Fruit fly (Drosophila melanogaster) whole organism, embryonic: ENCODE measurements around the gene mahe.
A peak's percentile ranks its signal among the peaks of the same experiment; 100 is the strongest.

Experiments used
- B-H1 ChIP-seq: fragments of 200-800 bp; sonication (Bioruptor generic); IDR thresholded peaks from 3 replicates; pipeline ENCODE4 v1.3.6; 2022; ENCODE audit warnings: missing biosample characterization, missing genetic modification characterization
- CG10366 ChIP-seq: fragments of 200-800 bp; sonication (Bioruptor generic); IDR thresholded peaks from 2 replicates; pipeline ENCODE4 v1.3.6; 2022; ENCODE audit warnings: missing biosample characterization, missing genetic modification characterization
- CG11093 ChIP-seq: fragments of 200-800 bp; sonication (Bioruptor generic); IDR thresholded peaks from 3 replicates; pipeline ENCODE4 v1.3.6; 2022; ENCODE audit warnings: missing biosample characterization, missing genetic modification characterization
- CG12299 ChIP-seq: fragments of 200-800 bp; sonication (Bioruptor generic); optimal IDR thresholded peaks from 2 replicates; lab custom pipeline; 2018; ENCODE audit warnings: missing biosample characterization, mild to moderate bottlenecking, missing genetic modification characterization
- CG12391 ChIP-seq: fragments of 200-800 bp; sonication (Bioruptor generic); optimal IDR thresholded peaks from 3 replicates; lab custom pipeline; 2018; ENCODE audit warnings: missing biosample characterization, mild to moderate bottlenecking, missing genetic modification characterization, moderate library complexity
- CG12744 ChIP-seq: fragments of 200-800 bp; sonication (Bioruptor generic); optimal IDR thresholded peaks from 2 replicates; lab custom pipeline; 2016; ENCODE audit warnings: missing biosample characterization, missing genetic modification characterization
- CG15479 ChIP-seq: fragments of 200-800 bp; sonication (Bioruptor generic); optimal IDR thresholded peaks from 3 replicates; lab custom pipeline; 2019; ENCODE audit warnings: missing biosample characterization, mild to moderate bottlenecking, missing genetic modification characterization, moderate library complexity
- CG16815 ChIP-seq: fragments of 200-800 bp; sonication (Bioruptor generic); optimal IDR thresholded peaks from 3 replicates; lab custom pipeline; 2017; ENCODE audit warnings: missing biosample characterization, mild to moderate bottlenecking, missing genetic modification characterization
- CG17802 ChIP-seq: fragments of 200-800 bp; sonication (Bioruptor generic); optimal IDR thresholded peaks from 2 replicates; lab custom pipeline; 2018; ENCODE audit warnings: missing biosample characterization, mild to moderate bottlenecking, missing genetic modification characterization, moderate library complexity
- CG18599 ChIP-seq: fragments of 200-800 bp; sonication (Bioruptor generic); optimal IDR thresholded peaks from 3 replicates; lab custom pipeline; 2017; ENCODE audit warnings: missing biosample characterization, missing genetic modification characterization, mild to moderate bottlenecking, moderate library complexity, missing genetic modification reagents
- CG18619 ChIP-seq: fragments of 200-800 bp; sonication (Bioruptor generic); optimal IDR thresholded peaks from 3 replicates; lab custom pipeline; 2017; ENCODE audit warnings: missing biosample characterization, mild to moderate bottlenecking, missing genetic modification characterization
- CG2202 ChIP-seq: fragments of 200-800 bp; sonication (Bioruptor generic); optimal IDR thresholded peaks from 2 replicates; lab custom pipeline; 2018; ENCODE audit warnings: missing biosample characterization, mild to moderate bottlenecking, missing genetic modification characterization
- CG2678 ChIP-seq: fragments of 200-800 bp; sonication (Bioruptor generic); optimal IDR thresholded peaks from 3 replicates; lab custom pipeline; 2019; ENCODE audit warnings: missing biosample characterization, mild to moderate bottlenecking, missing genetic modification characterization, moderate library complexity
- CG4820 ChIP-seq: fragments of 200-800 bp; sonication (Bioruptor generic); optimal IDR thresholded peaks from 3 replicates; lab custom pipeline; 2016; ENCODE audit warnings: missing biosample characterization, missing genetic modification characterization
- CG7372 ChIP-seq: fragments of 200-800 bp; sonication (Bioruptor generic); IDR thresholded peaks from 2 replicates; pipeline ENCODE4 v1.3.6; 2022; ENCODE audit warnings: missing biosample characterization, missing genetic modification characterization
- CG7556 ChIP-seq: fragments of 200-800 bp; sonication (Bioruptor generic); optimal IDR thresholded peaks from 2 replicates; lab custom pipeline; 2017; ENCODE audit warnings: missing biosample characterization, mild to moderate bottlenecking, missing genetic modification characterization
- CG7963 ChIP-seq: fragments of 200-800 bp; sonication (Bioruptor generic); IDR thresholded peaks from 3 replicates; pipeline ENCODE4 v1.3.6; 2022; ENCODE audit warnings: missing biosample characterization, missing genetic modification characterization; ENCODE audit not compliant: partially characterized antibody
- CG8924 ChIP-seq: fragments of 200-800 bp; optimal IDR thresholded peaks from 3 replicates; lab custom pipeline; 2019; ENCODE audit warnings: missing biosample characterization, mild to moderate bottlenecking, missing genetic modification characterization, moderate library complexity
- Camta ChIP-seq: fragments of 200-800 bp; sonication (Bioruptor generic); optimal IDR thresholded peaks from 2 replicates; lab custom pipeline; 2016; ENCODE audit warnings: missing biosample characterization, missing genetic modification characterization
- CkIIα-i1 ChIP-seq: fragments of 200-800 bp; sonication (Bioruptor generic); IDR thresholded peaks from 2 replicates; pipeline ENCODE4 v1.3.6; 2022; ENCODE audit warnings: missing biosample characterization, missing genetic modification characterization
- E2f1 ChIP-seq: fragments of 200-800 bp; sonication (Bioruptor generic); IDR thresholded peaks from 2 replicates; pipeline ENCODE4 v1.3.6; 2022; ENCODE audit warnings: missing biosample characterization, missing genetic modification characterization
- E2f2 ChIP-seq: fragments of 200-800 bp; sonication (Bioruptor generic); IDR thresholded peaks from 2 replicates; pipeline ENCODE4 v1.3.6; 2022; ENCODE audit warnings: missing biosample characterization, missing genetic modification characterization
- H15 ChIP-seq: fragments of 200-800 bp; sonication (Bioruptor generic); IDR thresholded peaks from 3 replicates; pipeline ENCODE4 v1.3.6; 2022; ENCODE audit warnings: missing biosample characterization, missing genetic modification characterization
- H2.0 ChIP-seq: fragments of 200-800 bp; sonication (Bioruptor generic); IDR thresholded peaks from 2 replicates; pipeline ENCODE4 v1.3.6; 2022; ENCODE audit warnings: missing biosample characterization, missing genetic modification characterization
- HmgD ChIP-seq: fragments of 200-800 bp; sonication (Bioruptor generic); optimal IDR thresholded peaks from 3 replicates; lab custom pipeline; 2016; ENCODE audit warnings: missing biosample characterization, missing genetic modification characterization
- Hmx ChIP-seq: fragments of 200-800 bp; sonication (Bioruptor generic); optimal IDR thresholded peaks from 2 replicates; lab custom pipeline; 2016; ENCODE audit warnings: missing biosample characterization, missing genetic modification characterization
- Jarid2 ChIP-seq: fragments of 200-800 bp; sonication (Bioruptor generic); optimal IDR thresholded peaks from 3 replicates; lab custom pipeline; 2017; ENCODE audit warnings: mild to moderate bottlenecking, missing biosample characterization, missing genetic modification reagents, missing genetic modification characterization
- MBD-R2 ChIP-seq: fragments of 200-800 bp; sonication (Bioruptor generic); IDR thresholded peaks from 2 replicates; pipeline ENCODE4 v1.3.6; 2022; ENCODE audit warnings: missing biosample characterization, missing genetic modification characterization
- Max ChIP-seq: fragments of 200-800 bp; sonication (Bioruptor generic); optimal IDR thresholded peaks from 2 replicates; lab custom pipeline; 2016; ENCODE audit warnings: missing biosample characterization, mild to moderate bottlenecking, missing genetic modification characterization
- Sin3A ChIP-seq: fragments of >200 bp; optimal IDR thresholded peaks from 2 replicates; lab custom pipeline; 2018
- Sry-δ ChIP-seq: fragments of 200-800 bp; sonication (Bioruptor generic); optimal IDR thresholded peaks from 2 replicates; lab custom pipeline; 2016; ENCODE audit warnings: missing biosample characterization, missing genetic modification characterization
- dpn ChIP-seq, 2 experiments: fragments of 200-800 bp; sonication (Bioruptor generic); optimal IDR thresholded peaks; 3 replicates each; lab custom pipeline; 2016; ENCODE audit warnings: missing biosample characterization in 2 of 2, missing genetic modification characterization in 2 of 2
- dysf ChIP-seq: fragments of 200-800 bp; sonication (Bioruptor generic); IDR thresholded peaks from 3 replicates; pipeline ENCODE4 v1.3.6; 2022; ENCODE audit warnings: missing biosample characterization, missing genetic modification characterization
- hth ChIP-seq: fragments of >200 bp; optimal IDR thresholded peaks from 2 replicates; lab custom pipeline; 2017; ENCODE audit warnings: inconsistent platforms
- klu ChIP-seq: fragments of 200-800 bp; sonication (Bioruptor generic); IDR thresholded peaks from 2 replicates; pipeline ENCODE4 v1.3.6; 2022; ENCODE audit warnings: missing biosample characterization, missing genetic modification characterization
- luna ChIP-seq: fragments of 200-800 bp; sonication (Bioruptor generic); optimal IDR thresholded peaks from 2 replicates; lab custom pipeline; 2016; ENCODE audit warnings: missing biosample characterization, missing genetic modification characterization
- maf-S ChIP-seq: fragments of 200-800 bp; sonication (Bioruptor generic); optimal IDR thresholded peaks from 2 replicates; lab custom pipeline; 2016; ENCODE audit warnings: missing biosample characterization, missing genetic modification characterization
- nerfin-1 ChIP-seq: fragments of 200-800 bp; sonication (Bioruptor generic); optimal IDR thresholded peaks from 3 replicates; lab custom pipeline; 2019; ENCODE audit warnings: missing biosample characterization, mild to moderate bottlenecking, missing genetic modification characterization, moderate library complexity
- nom ChIP-seq: fragments of 200-800 bp; sonication (Bioruptor generic); optimal IDR thresholded peaks from 2 replicates; lab custom pipeline; 2017; ENCODE audit warnings: missing biosample characterization, missing genetic modification characterization, mild to moderate bottlenecking, moderate library complexity, missing genetic modification reagents
- odd ChIP-seq: fragments of 200-800 bp; sonication (Bioruptor generic); optimal IDR thresholded peaks from 2 replicates; lab custom pipeline; 2017; ENCODE audit warnings: missing biosample characterization, mild to moderate bottlenecking, missing genetic modification characterization
- org-1 ChIP-seq: fragments of 200-800 bp; sonication (Bioruptor generic); optimal IDR thresholded peaks from 2 replicates; lab custom pipeline; 2017; ENCODE audit warnings: missing biosample characterization, missing genetic modification characterization
- pb ChIP-seq: fragments of 200-800 bp; sonication (Bioruptor generic); optimal IDR thresholded peaks from 3 replicates; lab custom pipeline; 2016; ENCODE audit warnings: missing biosample characterization, missing genetic modification characterization
- pzg ChIP-seq: fragments of 200-800 bp; sonication (Bioruptor generic); optimal IDR thresholded peaks from 3 replicates; lab custom pipeline; 2018; ENCODE audit warnings: missing biosample characterization, mild to moderate bottlenecking, missing genetic modification characterization, moderate library complexity
- rib ChIP-seq: fragments of 200-800 bp; sonication (Bioruptor generic); IDR thresholded peaks from 2 replicates; pipeline ENCODE4 v1.3.6; 2022; ENCODE audit warnings: missing biosample characterization, missing genetic modification characterization
- run ChIP-seq: fragments of 200-800 bp; sonication (Bioruptor generic); optimal IDR thresholded peaks from 3 replicates; lab custom pipeline; 2018; ENCODE audit warnings: missing biosample characterization, mild to moderate bottlenecking, missing genetic modification characterization
- so ChIP-seq: fragments of 200-800 bp; sonication (Bioruptor generic); IDR thresholded peaks from 3 replicates; pipeline ENCODE4 v1.3.6; 2022; ENCODE audit warnings: missing biosample characterization, missing genetic modification characterization
- tll ChIP-seq, 2 experiments: fragments of 200-800 bp in 1 of 2; fragments of >200 bp in 1 of 2; sonication (Bioruptor generic) in 1 of 2; optimal IDR thresholded peaks; 2 replicates each; lab custom pipeline; 2017 to 2019; ENCODE audit warnings: missing biosample characterization in 2 of 2, missing genetic modification characterization in 2 of 2, mild to moderate bottlenecking in 1 of 2, moderate library complexity in 1 of 2
- toy ChIP-seq: fragments of 200-800 bp; sonication (Bioruptor generic); IDR thresholded peaks from 2 replicates; pipeline ENCODE4 v1.3.6; 2022; ENCODE audit warnings: missing biosample characterization, missing genetic modification characterization
- unc-4 ChIP-seq: fragments of 200-800 bp; sonication (Bioruptor generic); IDR thresholded peaks from 2 replicates; pipeline ENCODE4 v1.3.6; 2022; ENCODE audit warnings: missing biosample characterization, missing genetic modification characterization; ENCODE audit not compliant: partially characterized antibody
- vvl ChIP-seq: fragments of 200-800 bp; sonication (Bioruptor generic); IDR thresholded peaks from 2 replicates; pipeline ENCODE4 v1.3.6; 2022; ENCODE audit warnings: missing biosample characterization, missing genetic modification characterization

Gene mahe

dm6 chrX:7933210-7933915, 2.2 kb upstream of the mahe start, which contains the start of the genes Dhdds and RpS14a (continued):
- peak; percentile 1 for TF ChIP-seq HmgD (GFP tag; lab: Kevin White, UChicago)
- TF ChIP-seq H15 (GFP tag; lab: Robert Waterston, UW): 0 out of 3 replicates have a peak, but pooled peaks have one; percentile 54
- peak; percentile 31 for TF ChIP-seq pb (GFP tag; lab: Kevin White, UChicago)
- TF ChIP-seq CG7556 (GFP tag; lab: Kevin White, UChicago): peak; percentile 51
- peak; percentile 54 for TF ChIP-seq odd
- TF ChIP-seq run (tag; lab: Kevin White, UChicago): no peak
- TF ChIP-seq B-H1 (GFP tag; lab: Robert Waterston, UW): no peak; the same call in 2 of the 3 replicates
- TF ChIP-seq Sry-δ (GFP tag; lab: Kevin White, UChicago): peak; percentile 77
- TF ChIP-seq so (GFP tag; lab: Robert Waterston, UW): no peak
- TF ChIP-seq CG7963 (GFP tag; lab: Robert Waterston, UW): peak; percentile 44; the same call in 1 of the 3 replicates
- no peak for TF ChIP-seq CkIIα-i1 (GFP tag; lab: Robert Waterston, UW)
- TF ChIP-seq Camta: peak; percentile 59
- peak; percentile 49 for TF ChIP-seq CG8924 (tag; lab: Kevin White, UChicago)
- no peak for TF ChIP-seq CG15479 (GFP tag; lab: Kevin White, UChicago)
- peak; percentile 18 for TF ChIP-seq maf-S (GFP tag; lab: Kevin White, UChicago)
- peak; percentile 85 for TF ChIP-seq pzg (GFP tag; lab: Kevin White, UChicago)
- peak; percentile 17; the same call in 1 of the 2 replicates for TF ChIP-seq vvl
- TF ChIP-seq CG10366 (GFP tag; lab: Robert Waterston, UW): peak; percentile 14; the same call in 1 of the 2 replicates
- TF ChIP-seq CG18599 (GFP tag; lab: Kevin White, UChicago): peak; percentile 67
- peak; percentile 73 for TF ChIP-seq CG18619 (GFP tag; lab: Kevin White, UChicago)
- TF ChIP-seq tll (GFP tag; optimal IDR thresholded peaks at IDR 0.05; lab: Kevin White, UChicago): peak; percentile 19 to 85
- no peak for TF ChIP-seq CG2678
- peak; percentile 39 for TF ChIP-seq CG17802 (tag; lab: Kevin White, UChicago)
- peak; percentile 63 for TF ChIP-seq CG12391 (tag; lab: Kevin White, UChicago)
- TF ChIP-seq E2f1: no peak
- TF ChIP-seq CG11093 (GFP tag; lab: Robert Waterston, UW): no peak
- peak; percentile 49; the same call in 1 of the 2 replicates for TF ChIP-seq MBD-R2
- TF ChIP-seq hth (lab: Kevin White, UChicago): no peak
- peak; percentile 100 for TF ChIP-seq Sin3A
- peak; percentile 35; the same call in 1 of the 3 replicates for TF ChIP-seq dysf
- no peak for TF ChIP-seq luna
- TF ChIP-seq CG7372: no peak
- TF ChIP-seq Hmx: no peak
- peak; percentile 44 for TF ChIP-seq nerfin-1 (tag; lab: Kevin White, UChicago)
- peak; percentile 56 for TF ChIP-seq nom (GFP tag; lab: Kevin White, UChicago)
- TF ChIP-seq rib (GFP tag; lab: Robert Waterston, UW): no peak
- peak; percentile 71 for TF ChIP-seq unc-4 (GFP tag; lab: Robert Waterston, UW)
- no peak for TF ChIP-seq CG12744
- TF ChIP-seq CG12299 (tag; lab: Kevin White, UChicago): no peak
- peak; percentile 58 for TF ChIP-seq CG4820 (GFP tag; lab: Kevin White, UChicago)
- no peak for TF ChIP-seq toy (GFP tag; lab: Robert Waterston, UW)
- TF ChIP-seq org-1: peak; percentile 54
- TF ChIP-seq CG2202 (tag; lab: Kevin White, UChicago): peak; percentile 26
- no peak for TF ChIP-seq H2.0 (GFP tag; lab: Robert Waterston, UW)
- peak; percentile 33 to 59 for TF ChIP-seq dpn (GFP tag; optimal IDR thresholded peaks at IDR 0.05; lab: Kevin White, UChicago)
- peak; percentile 29 for TF ChIP-seq CG16815 (GFP tag; lab: Kevin White, UChicago)
- TF ChIP-seq klu (GFP tag; lab: Robert Waterston, UW): no peak; the same call in 1 of the 2 replicates
- peak; percentile 30 for TF ChIP-seq Jarid2 (GFP tag; lab: Kevin White, UChicago)
- peak; percentile 56 for TF ChIP-seq Max (GFP tag; lab: Kevin White, UChicago)
- TF ChIP-seq E2f2 (GFP tag; lab: Robert Waterston, UW): peak; percentile 58; the same call in 1 of the 2 replicates
